Worm (Caenorhabditis elegans) whole organism, L4 larva: ENCODE results near the gene C14H10.2.

Experiments
- F26F4.8 ChIP-seq: fragments of 200-800 bp; sonication (Bioruptor generic); conservative IDR thresholded peaks from 2 replicates; pipeline ENCODE4 v1.3.6; 2022; ENCODE audit warnings: missing genetic modification characterization, missing compliant biosample characterization
- F37D6.2 ChIP-seq: sonication (generic microtip); optimal IDR thresholded peaks from 2 replicates; lab custom pipeline; 2016; ENCODE audit warnings: mild to moderate bottlenecking, missing genetic modification characterization, missing compliant biosample characterization
- R02D3.7 ChIP-seq: fragments of 150-350 bp; sonication (generic microtip); optimal IDR thresholded peaks from 3 replicates; lab custom pipeline; 2014; ENCODE audit warnings: missing biosample characterization, missing genetic modification characterization
- T20F7.1 ChIP-seq: fragments of 200-800 bp; sonication (Bioruptor generic); optimal IDR thresholded peaks from 2 replicates; lab custom pipeline; 2018; ENCODE audit warnings: mild to moderate bottlenecking, missing genetic modification characterization, missing compliant biosample characterization
- Y105C5A.15 ChIP-seq: fragments of 200-800 bp; sonication (Bioruptor generic); IDR thresholded peaks from 2 replicates; pipeline ENCODE4 v1.3.6; 2022; ENCODE audit warnings: missing genetic modification characterization, missing compliant biosample characterization
- Y48G9A.11 ChIP-seq: fragments of 200-800 bp; sonication (Bioruptor generic); IDR thresholded peaks from 2 replicates; pipeline ENCODE4 v1.3.6; 2022; ENCODE audit warnings: missing genetic modification reagents, missing genetic modification characterization, missing compliant biosample characterization
- Y5F2A.4 ChIP-seq: fragments of 200-800 bp; sonication (Bioruptor generic); optimal IDR thresholded peaks from 2 replicates; lab custom pipeline; 2018; ENCODE audit warnings: mild to moderate bottlenecking, missing genetic modification characterization, missing compliant biosample characterization
- ZK337.2 ChIP-seq: fragments of 200-800 bp; sonication (Bioruptor generic); IDR thresholded peaks from 2 replicates; pipeline ENCODE4 v1.3.6; 2022; ENCODE audit warnings: missing genetic modification reagents, missing genetic modification characterization, missing compliant biosample characterization
- aha-1 ChIP-seq: fragments of 150-350 bp; peaks from one replicate; lab custom pipeline; 2014; ENCODE audit warnings: missing biosample characterization, missing genetic modification characterization
- arid-1 ChIP-seq: fragments of 200-800 bp; sonication (Bioruptor generic); conservative IDR thresholded peaks from 2 replicates; pipeline ENCODE4 v1.3.6; 2022; ENCODE audit warnings: missing genetic modification reagents, missing genetic modification characterization, missing compliant biosample characterization
- ceh-32 ChIP-seq: sonication (generic microtip); optimal IDR thresholded peaks from 2 replicates; lab custom pipeline; 2016; ENCODE audit warnings: mild to moderate bottlenecking, missing genetic modification characterization, missing compliant biosample characterization; ENCODE audit not compliant: poor library complexity
- daf-16 ChIP-seq, 3 experiments: sonication (generic microtip); optimal IDR thresholded peaks; 2 replicates each; lab custom pipeline; 2016 to 2017; ENCODE audit warnings: missing genetic modification characterization in 3 of 3, missing genetic modification reagents in 3 of 3, mild to moderate bottlenecking in 2 of 3, missing compliant biosample characterization in 2 of 3, missing biosample characterization in 1 of 3, moderate library complexity in 1 of 3
- daf-19 ChIP-seq: fragments of 200-800 bp; sonication (Bioruptor generic); conservative IDR thresholded peaks from 2 replicates; pipeline ENCODE4 v1.3.6; 2022; ENCODE audit warnings: missing genetic modification characterization, missing compliant biosample characterization
- dmd-6 ChIP-seq: fragments of 200-800 bp; sonication (Bioruptor generic); IDR thresholded peaks from 2 replicates; pipeline ENCODE4 v1.3.6; 2022; ENCODE audit warnings: missing genetic modification reagents, missing genetic modification characterization, missing compliant biosample characterization
- dmd-8 ChIP-seq: fragments of 200-800 bp; sonication (Bioruptor generic); IDR thresholded peaks from 2 replicates; pipeline ENCODE4 v1.3.6; 2022; ENCODE audit warnings: missing genetic modification characterization, missing compliant biosample characterization
- dpl-1 ChIP-seq: fragments of 150-350 bp; optimal IDR thresholded peaks from 2 replicates; lab custom pipeline; 2014; ENCODE audit warnings: missing biosample characterization, missing genetic modification reagents, missing genetic modification characterization
- fos-1 ChIP-seq: fragments of 150-350 bp; optimal IDR thresholded peaks from 2 replicates; lab custom pipeline; 2014; ENCODE audit warnings: missing biosample characterization, missing genetic modification characterization
- hif-1 ChIP-seq, 2 experiments: sonication (generic microtip); optimal IDR thresholded peaks; 2 replicates each; lab custom pipeline; 2016 to 2017; ENCODE audit warnings: missing compliant biosample characterization in 2 of 2, missing genetic modification characterization in 2 of 2, missing genetic modification reagents in 2 of 2, missing genotype in 2 of 2, mild to moderate bottlenecking in 1 of 2
- hlh-11 ChIP-seq: fragments of 200-800 bp; sonication (Bioruptor generic); optimal IDR thresholded peaks from 2 replicates; lab custom pipeline; 2018; ENCODE audit warnings: mild to moderate bottlenecking, missing genetic modification characterization, missing compliant biosample characterization
- hlh-30 ChIP-seq: sonication (generic microtip); optimal IDR thresholded peaks from 2 replicates; lab custom pipeline; 2017; ENCODE audit warnings: antibody characterized with exemption, mild to moderate bottlenecking, missing genetic modification characterization, missing compliant biosample characterization; ENCODE audit not compliant: insufficient read depth
- lim-7 ChIP-seq: fragments of 200-800 bp; sonication (Bioruptor generic); IDR thresholded peaks from 2 replicates; pipeline ENCODE4 v1.3.6; 2022; ENCODE audit warnings: missing genetic modification characterization, missing compliant biosample characterization
- lin-1 ChIP-seq: fragments of 200-800 bp; sonication (Bioruptor generic); IDR thresholded peaks from 2 replicates; pipeline ENCODE4 v1.3.6; 2022; ENCODE audit warnings: missing genetic modification reagents, missing genetic modification characterization, missing compliant biosample characterization
- lin-13 ChIP-seq: fragments of 150-350 bp; optimal IDR thresholded peaks from 2 replicates; lab custom pipeline; 2014; ENCODE audit warnings: missing biosample characterization, missing genetic modification reagents, missing genetic modification characterization
- lin-15B ChIP-seq: fragments of 150-350 bp; sonication (generic microtip); optimal IDR thresholded peaks from 3 replicates; lab custom pipeline; 2014; ENCODE audit warnings: missing biosample characterization, missing genetic modification characterization
- lir-3 ChIP-seq: sonication (generic microtip); optimal IDR thresholded peaks from 2 replicates; lab custom pipeline; 2016; ENCODE audit warnings: mild to moderate bottlenecking, missing genetic modification characterization, missing compliant biosample characterization
- lsy-2 ChIP-seq, 2 experiments: fragments of 150-350 bp in 1 of 2; sonication (generic microtip) in 1 of 2; optimal IDR thresholded peaks; 2 replicates each; lab custom pipeline; 2014 to 2017; ENCODE audit warnings: missing biosample characterization in 2 of 2, missing genetic modification characterization in 2 of 2
- mdl-1 ChIP-seq, 2 experiments: fragments of 150-350 bp in 1 of 2; sonication (generic microtip) in 1 of 2; optimal IDR thresholded peaks; 2 replicates each; lab custom pipeline; 2014 to 2017; ENCODE audit warnings: missing biosample characterization in 2 of 2, missing genetic modification characterization in 2 of 2
- mep-1 ChIP-seq: fragments of 150-350 bp; sonication (generic microtip); optimal IDR thresholded peaks from 3 replicates; lab custom pipeline; 2014; ENCODE audit warnings: missing biosample characterization, missing genetic modification characterization
- mxl-3 ChIP-seq: fragments of 200-800 bp; sonication (Bioruptor generic); optimal IDR thresholded peaks from 2 replicates; lab custom pipeline; 2018; ENCODE audit warnings: mild to moderate bottlenecking, missing genetic modification characterization, missing compliant biosample characterization
- nhr-11 ChIP-seq: fragments of 150-350 bp; optimal IDR thresholded peaks from 2 replicates; lab custom pipeline; 2014; ENCODE audit warnings: missing biosample characterization, missing genetic modification characterization
- nhr-28 ChIP-seq: fragments of 150-350 bp; optimal IDR thresholded peaks from 2 replicates; lab custom pipeline; 2014; ENCODE audit warnings: missing biosample characterization, missing genetic modification characterization
- nhr-48 ChIP-seq: sonication (generic microtip); optimal IDR thresholded peaks from 2 replicates; lab custom pipeline; 2016; ENCODE audit warnings: mild to moderate bottlenecking, missing genetic modification characterization, missing compliant biosample characterization
- nhr-6 ChIP-seq: fragments of 150-350 bp; optimal IDR thresholded peaks from 2 replicates; lab custom pipeline; 2014; ENCODE audit warnings: missing biosample characterization, missing genetic modification characterization
- nhr-76 ChIP-seq: fragments of 150-350 bp; optimal IDR thresholded peaks from 2 replicates; lab custom pipeline; 2014; ENCODE audit warnings: missing biosample characterization, missing genetic modification characterization
- php-3 ChIP-seq: fragments of 200-800 bp; sonication (Bioruptor generic); IDR thresholded peaks from 2 replicates; pipeline ENCODE4 v1.3.6; 2022; ENCODE audit warnings: missing genetic modification reagents, missing genetic modification characterization, missing compliant biosample characterization
- pqm-1 ChIP-seq: sonication (generic microtip); optimal IDR thresholded peaks from 2 replicates; lab custom pipeline; 2017; ENCODE audit warnings: missing biosample characterization, missing genetic modification characterization
- rbr-2 ChIP-seq: sonication (generic microtip); optimal IDR thresholded peaks from 2 replicates; lab custom pipeline; 2016; ENCODE audit warnings: missing genotype, missing genetic modification characterization, missing compliant biosample characterization
- sdz-12 ChIP-seq: fragments of 200-800 bp; sonication (Bioruptor generic); optimal IDR thresholded peaks from 2 replicates; lab custom pipeline; 2018; ENCODE audit warnings: mild to moderate bottlenecking, missing genetic modification characterization, missing compliant biosample characterization
- snpc-1.2 ChIP-seq: fragments of 200-800 bp; sonication (Bioruptor generic); IDR thresholded peaks from 2 replicates; pipeline ENCODE4 v1.3.6; 2022; ENCODE audit warnings: missing genetic modification reagents, missing genetic modification characterization, missing compliant biosample characterization
- snpc-4 ChIP-seq: fragments of 150-350 bp; optimal IDR thresholded peaks from 2 replicates; lab custom pipeline; 2014; ENCODE audit warnings: missing biosample characterization, missing genetic modification characterization
- spr-1 ChIP-seq: sonication (generic microtip); optimal IDR thresholded peaks from 2 replicates; lab custom pipeline; 2016; ENCODE audit warnings: mild to moderate bottlenecking, missing genetic modification characterization, missing compliant biosample characterization
- spr-3 ChIP-seq: fragments of 200-800 bp; sonication (Bioruptor generic); optimal IDR thresholded peaks from 2 replicates; lab custom pipeline; 2018; ENCODE audit warnings: mild to moderate bottlenecking, missing genetic modification characterization, missing compliant biosample characterization
- tra-1 ChIP-seq: fragments of 200-800 bp; sonication (Bioruptor generic); IDR thresholded peaks from 2 replicates; pipeline ENCODE4 v1.3.6; 2022; ENCODE audit warnings: missing genetic modification reagents, missing genetic modification characterization, missing compliant biosample characterization
- unc-130 ChIP-seq: sonication (generic microtip); optimal IDR thresholded peaks from 2 replicates; lab custom pipeline; 2016; ENCODE audit warnings: missing genetic modification reagents, missing genetic modification characterization, missing compliant biosample characterization
- unc-62 ChIP-seq, 3 experiments: fragments of 150-350 bp in 1 of 3; sonication (generic microtip); optimal IDR thresholded peaks in 2 of 3; peaks in 1 of 3; 1 replicate in 1 of 3; 2 replicates in 2 of 3; lab custom pipeline; 2014 to 2017; ENCODE audit warnings: missing biosample characterization in 3 of 3, missing genetic modification characterization in 3 of 3, missing genetic modification reagents in 3 of 3, missing genotype in 1 of 3
- vab-7 ChIP-seq: fragments of 200-800 bp; sonication (Bioruptor generic); IDR thresholded peaks from 2 replicates; pipeline ENCODE4 v1.3.6; 2022; ENCODE audit warnings: missing genetic modification reagents, missing genetic modification characterization, missing compliant biosample characterization
- zip-11 ChIP-seq: fragments of 200-800 bp; sonication (Bioruptor generic); IDR thresholded peaks from 2 replicates; pipeline ENCODE4 v1.3.6; 2022; ENCODE audit warnings: missing genetic modification characterization, missing compliant biosample characterization

The C14H10.2 gene

DNA sequence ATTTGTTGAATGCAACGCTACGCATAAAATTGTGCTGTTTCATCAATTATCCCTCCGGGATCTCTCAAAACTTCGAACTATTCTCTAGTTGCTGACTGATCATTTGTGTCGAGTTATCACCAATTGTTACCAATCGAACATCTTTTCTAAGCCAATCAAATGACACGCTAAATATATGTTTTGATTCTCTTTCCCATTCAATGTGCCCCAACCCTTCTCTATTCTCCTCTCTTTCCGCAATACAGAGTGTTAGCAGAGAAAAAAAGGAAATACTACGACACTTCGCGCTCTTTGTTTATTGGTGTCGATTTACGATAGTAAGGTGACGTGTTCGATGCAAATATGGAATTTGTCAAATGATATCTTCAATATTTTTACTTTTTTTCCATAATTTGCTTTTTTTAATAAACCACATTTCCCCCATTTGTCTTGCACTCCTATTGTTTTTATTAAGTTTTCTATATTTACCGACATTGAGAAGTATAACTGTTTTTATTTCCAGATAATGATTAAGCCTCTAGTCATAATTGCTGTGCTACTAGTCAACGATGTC, 55.4 kb downstream of the C14H10.2 start, which contains the start of gene nucb-1 (continued):
- no peak for TF ChIP-seq daf-16 (GFP tag; optimal IDR thresholded peaks at IDR 0.05; lab: Kevin White, UChicago)
- TF ChIP-seq daf-16 (tag; optimal IDR thresholded peaks at IDR 0.05; lab: Kevin White, UChicago) = peak; percentile 50
- no peak for TF ChIP-seq ZK337.2 (GFP tag; lab: Robert Waterston, UW)
- peak; percentile 78 for TF ChIP-seq nhr-28 (tag; lab: Kevin White, UChicago)
- TF ChIP-seq unc-62 (GFP tag; optimal IDR thresholded peaks at IDR 0.05 in 1 of 2; lab: Kevin White, UChicago) = peak in 1 of 2 experiments; percentile 88
- TF ChIP-seq unc-62 (tag; optimal IDR thresholded peaks at IDR 0.05; lab: Kevin White, UChicago) = no peak
- peak; percentile 41 for TF ChIP-seq dpl-1
- TF ChIP-seq R02D3.7 (tag; lab: Kevin White, UChicago) = peak; percentile 59
- no peak for TF ChIP-seq lim-7 (GFP tag; lab: Robert Waterston, UW)
- TF ChIP-seq php-3 = no peak
- TF ChIP-seq aha-1 (tag; lab: Kevin White, UChicago) = peak; percentile 59
- peak; percentile 90 for TF ChIP-seq mep-1 (tag; lab: Kevin White, UChicago)
- peak; percentile 33; the same call in 1 of the 2 replicates for TF ChIP-seq dmd-6 (GFP tag; lab: Robert Waterston, UW)
- no peak for TF ChIP-seq sdz-12
- TF ChIP-seq spr-1 (tag; lab: Kevin White, UChicago) = no peak
- no peak for TF ChIP-seq zip-11
- TF ChIP-seq lin-15B = no peak
- no peak for TF ChIP-seq lin-1
- TF ChIP-seq dmd-8 (GFP tag; lab: Robert Waterston, UW) = no peak
- TF ChIP-seq fos-1 (tag; lab: Kevin White, UChicago) = no peak
- TF ChIP-seq hlh-30 (tag; lab: Kevin White, UChicago) = peak; percentile 78
- no peak for TF ChIP-seq tra-1 (GFP tag; lab: Robert Waterston, UW)
- no peak for TF ChIP-seq lir-3 (tag; lab: Kevin White, UChicago)
- no peak for TF ChIP-seq Y5F2A.4
- peak; percentile 65 for TF ChIP-seq rbr-2 (tag; lab: Kevin White, UChicago)
- TF ChIP-seq lin-13 = no peak
- no peak for TF ChIP-seq ceh-32 (tag; lab: Kevin White, UChicago)
- TF ChIP-seq daf-19 (GFP tag; lab: Robert Waterston, UW) = no peak
- no peak for TF ChIP-seq arid-1 (GFP tag; lab: Robert Waterston, UW)
- TF ChIP-seq lsy-2 (tag; optimal IDR thresholded peaks at IDR 0.05; lab: Kevin White, UChicago) = peak; percentile 15 to 90
- no peak for TF ChIP-seq snpc-1.2 (GFP tag; lab: Robert Waterston, UW)
- TF ChIP-seq F37D6.2 (tag; lab: Kevin White, UChicago) = no peak
- TF ChIP-seq hif-1 (tag; optimal IDR thresholded peaks at IDR 0.05; lab: Kevin White, UChicago) = peak in 1 of 2 experiments; percentile 37
- no peak for TF ChIP-seq nhr-76
- TF ChIP-seq T20F7.1 (GFP tag; lab: Kevin White, UChicago) = peak; percentile 98
- TF ChIP-seq nhr-11 (tag; lab: Kevin White, UChicago) = peak; percentile 72
- TF ChIP-seq F26F4.8 (GFP tag; lab: Robert Waterston, UW) = no peak
- no peak for TF ChIP-seq Y105C5A.15 (GFP tag; lab: Robert Waterston, UW)

ce11 chrX:10194327-10195096, 58.2 kb downstream of the C14H10.2 start, which contains the start of gene myrf-2:
myrf-2 (minus strand) TSS chrX:10194377.
- TF ChIP-seq unc-130 (GFP tag; lab: Kevin White, UChicago) (no peak), lin-15B (no peak), mep-1 (tag; lab: Kevin White, UChicago) (peak; percentile 9), nhr-11 (tag; lab: Kevin White, UChicago) (no peak), hlh-11 (tag; lab: Kevin White, UChicago) (peak; percentile 58), mxl-3 (GFP tag; lab: Kevin White, UChicago) (peak; percentile 58), snpc-4 (tag; lab: Kevin White, UChicago) (no peak), pqm-1 (tag; lab: Kevin White, UChicago) (no peak), vab-7 (GFP tag; lab: Robert Waterston, UW) (no peak), Y48G9A.11 (GFP tag; lab: Robert Waterston, UW) (no peak), arid-1 (GFP tag; lab: Robert Waterston, UW) (no peak), nhr-28 (tag; lab: Kevin White, UChicago) (peak; percentile 48), nhr-6 (no peak), nhr-48 (tag; lab: Kevin White, UChicago) (peak; percentile 20), unc-62 (GFP tag; optimal IDR thresholded peaks at IDR 0.05 in 1 of 2; lab: Kevin White, UChicago) (peak in 1 of 2 experiments; percentile 52), unc-62 (tag; optimal IDR thresholded peaks at IDR 0.05; lab: Kevin White, UChicago) (no peak), spr-3 (no peak), mdl-1 (tag; optimal IDR thresholded peaks at IDR 0.05; lab: Kevin White, UChicago) (peak in 1 of 2 experiments; percentile 36)
